Fruit fly (Drosophila melanogaster): ENCODE results near the gene PolZ2.
A peak's percentile ranks its signal among the peaks of the same experiment; 100 is the strongest.

The PolZ2 gene

DNA sequence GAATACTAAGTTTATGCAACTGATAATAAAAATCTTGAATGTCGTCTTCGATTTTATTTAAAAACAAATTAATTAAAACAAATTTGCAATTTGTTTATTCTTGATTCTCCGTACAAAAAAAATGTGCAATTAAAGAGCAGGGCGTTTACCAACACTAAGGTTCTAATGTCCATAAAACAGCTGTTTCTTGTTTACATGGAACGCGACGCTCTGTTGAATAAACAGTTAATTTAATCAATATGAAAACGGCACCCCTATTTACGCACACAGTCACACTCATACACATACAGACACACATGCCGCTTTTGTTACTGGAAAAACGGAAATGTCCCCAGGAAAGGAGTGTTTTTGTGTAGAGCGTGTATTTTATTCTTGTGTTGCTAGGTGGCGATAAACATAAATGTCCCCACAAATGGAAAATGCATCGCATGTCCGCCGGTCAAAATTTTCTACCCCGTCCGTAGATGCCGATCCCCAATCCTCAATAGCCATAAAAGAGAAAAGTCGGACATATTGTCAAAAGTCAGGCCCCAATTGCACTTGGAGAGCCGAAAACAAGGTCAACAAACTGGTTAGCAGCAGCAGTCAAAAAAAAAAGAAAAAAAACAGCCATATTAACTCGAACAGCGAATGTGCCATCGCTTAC, 34.4 kb downstream of the PolZ2 start (continued):
- TF ChIP-seq CoRest (tag; optimal IDR thresholded peaks at IDR 0.05): peak; percentile 58
- no peak for TF ChIP-seq Rfx (GFP tag; IDR thresholded peaks at IDR 0.05)
- TF ChIP-seq Myb (GFP tag; optimal IDR thresholded peaks at IDR 0.05): peak; percentile 19
- no peak for TF ChIP-seq ase (GFP tag; IDR thresholded peaks at IDR 0.05)
- no peak for TF ChIP-seq hb (GFP tag; IDR thresholded peaks at IDR 0.05; ENCODE audit: partially characterized antibody)
- no peak for TF ChIP-seq CG14050 (GFP tag; IDR thresholded peaks at IDR 0.05)
- peak; percentile 95 for TF ChIP-seq abd-A (tag; optimal IDR thresholded peaks at IDR 0.05)
- TF ChIP-seq CG10959 (GFP tag; IDR thresholded peaks at IDR 0.05): no peak
- peak; percentile 28 for TF ChIP-seq pum (GFP tag; optimal IDR thresholded peaks at IDR 0.05)
- no peak for TF ChIP-seq Dref (GFP tag; IDR thresholded peaks at IDR 0.05)
- peak; percentile 75 for TF ChIP-seq repo (GFP tag; optimal IDR thresholded peaks at IDR 0.05)
- peak; percentile 69 for TF ChIP-seq org-1 (GFP tag; optimal IDR thresholded peaks at IDR 0.05)
- TF ChIP-seq Doc2 (GFP tag; IDR thresholded peaks at IDR 0.05): no peak
- TF ChIP-seq NfI (GFP tag; optimal IDR thresholded peaks at IDR 0.05): peak; percentile 59
- no peak for TF ChIP-seq CG34422 (GFP tag; IDR thresholded peaks at IDR 0.05)
- TF ChIP-seq CG2712 (tag; optimal IDR thresholded peaks at IDR 0.05): peak; percentile 66
- TF ChIP-seq crol (GFP tag; IDR thresholded peaks at IDR 0.05): no peak
- TF ChIP-seq slp2 (GFP tag; optimal IDR thresholded peaks at IDR 0.05): peak; percentile 58
- peak; percentile 65 for TF ChIP-seq CG10147 (GFP tag; optimal IDR thresholded peaks at IDR 0.05)
- peak; percentile 86 for TF ChIP-seq stwl (tag; optimal IDR thresholded peaks at IDR 0.05)
- TF ChIP-seq schlank (tag; optimal IDR thresholded peaks at IDR 0.05): peak; percentile 62
- peak; percentile 87 for TF ChIP-seq CG13123 (GFP tag; optimal IDR thresholded peaks at IDR 0.05)
- peak in 1 of 3 experiments; percentile 66 for TF ChIP-seq lola (GFP tag; optimal IDR thresholded peaks at IDR 0.05)
- no peak for TF ChIP-seq ind (GFP tag; optimal IDR thresholded peaks at IDR 0.05)
- no peak for TF ChIP-seq CG2129 (GFP tag; IDR thresholded peaks at IDR 0.05; ENCODE audit: partially characterized antibody)
- TF ChIP-seq lbe (GFP tag; optimal IDR thresholded peaks at IDR 0.05): peak; percentile 66
- TF ChIP-seq CG10462 (GFP tag; optimal IDR thresholded peaks at IDR 0.05): peak; percentile 64
- no peak for TF ChIP-seq amos (GFP tag; IDR thresholded peaks at IDR 0.05; ENCODE audit: partially characterized antibody)
- TF ChIP-seq pita (GFP tag; optimal IDR thresholded peaks at IDR 0.05): no peak
- TF ChIP-seq sc (optimal IDR thresholded peaks at IDR 0.05): no peak
- TF ChIP-seq sc (GFP tag; optimal IDR thresholded peaks at IDR 0.05): peak; percentile 76
- TF ChIP-seq CG34376 (GFP tag; optimal IDR thresholded peaks at IDR 0.05): peak; percentile 86
- TF ChIP-seq CG4328 (GFP tag; optimal IDR thresholded peaks at IDR 0.05): peak; percentile 89
- no peak for TF ChIP-seq Ravus (GFP tag; IDR thresholded peaks at IDR 0.05)
- TF ChIP-seq Jarid2 (GFP tag; optimal IDR thresholded peaks at IDR 0.05): peak; percentile 28

DNA sequence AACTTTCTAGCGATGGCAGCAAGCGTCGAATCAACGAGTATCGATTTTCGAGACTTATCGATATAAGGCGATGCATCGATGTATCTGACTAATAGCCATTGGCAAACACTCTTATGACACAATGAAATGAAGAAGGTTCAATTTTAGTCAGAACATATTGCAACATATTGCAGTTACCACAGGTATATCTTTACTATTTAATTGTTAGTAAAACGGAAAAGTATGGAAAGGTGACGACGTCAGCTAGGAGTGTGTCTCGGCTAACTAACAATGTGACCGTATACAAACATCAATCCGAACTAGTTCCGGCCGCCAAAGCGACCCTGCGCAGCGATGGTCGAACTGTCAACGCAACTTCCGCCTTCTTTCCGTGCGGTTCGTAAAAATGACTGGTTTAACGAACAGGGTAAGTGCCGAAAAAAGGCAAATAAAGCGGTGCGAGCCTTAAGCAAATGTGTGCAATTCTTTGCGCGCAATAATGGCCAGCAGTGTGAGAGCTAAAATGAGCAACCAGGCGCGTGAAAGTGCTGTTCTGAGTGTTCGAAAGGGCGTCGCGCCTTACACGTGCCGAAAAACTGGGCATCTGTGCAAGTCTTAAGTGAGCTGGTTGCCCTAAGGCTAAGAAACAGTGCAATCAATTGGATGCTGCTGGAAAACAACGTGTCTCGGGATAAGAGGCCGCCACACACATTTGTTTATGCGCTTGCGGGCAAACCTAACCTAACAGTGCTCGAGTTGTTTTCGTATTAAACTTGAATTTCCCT, 35.6 kb downstream of the PolZ2 start, which contains the start of the genes Dph4, Spec2 and RpL13A:
TSS of gene Dph4 (minus strand) at position 11 of the 764 bp plus-strand sequence.
TSS of gene Spec2 (minus strand) at position 11 of the 764 bp plus-strand sequence.
TSS of gene RpL13A (plus strand) at position 360 of the 764 bp plus-strand sequence.
- TF ChIP-seq CG32767 (GFP tag; IDR thresholded peaks at IDR 0.05) (no peak), HLH54F (GFP tag; optimal IDR thresholded peaks at IDR 0.05) (peak; percentile 84), sqz (GFP tag; optimal IDR thresholded peaks at IDR 0.05) (peak; percentile 82), CG10431 (GFP tag; optimal IDR thresholded peaks at IDR 0.05) (peak; percentile 92), nerfin-2 (GFP tag; IDR thresholded peaks at IDR 0.05; ENCODE audit: partially characterized antibody) (no peak), CG17912 (GFP tag; optimal IDR thresholded peaks at IDR 0.05) (peak; percentile 99), Doc3 (GFP tag; IDR thresholded peaks at IDR 0.05; ENCODE audit: partially characterized antibody) (no peak), pzg (GFP tag; optimal IDR thresholded peaks at IDR 0.05) (peak; percentile 98), Blimp-1 (GFP tag; optimal IDR thresholded peaks at IDR 0.05) (peak; percentile 65), chn (GFP tag; optimal IDR thresholded peaks at IDR 0.05) (peak; percentile 86), CG14860 (GFP tag; IDR thresholded peaks at IDR 0.05; ENCODE audit: partially characterized antibody) (no peak), CG14014 (GFP tag; IDR thresholded peaks at IDR 0.05) (no peak), Dfd (GFP tag; optimal IDR thresholded peaks at IDR 0.05) (no peak), Camta (GFP tag; optimal IDR thresholded peaks at IDR 0.05) (peak; percentile 94), CG12104 (GFP tag; optimal IDR thresholded peaks at IDR 0.05) (peak; percentile 96)

Data from whole organism, embryonic.